Fruit fly (Drosophila melanogaster) whole organism, embryonic: ENCODE measurements around the gene CG6168.

Source experiments
- Abd-B ChIP-seq: fragments of 200-800 bp; sonication (Bioruptor generic); optimal IDR thresholded peaks from 2 replicates; lab custom pipeline; 2018; ENCODE audit warnings: missing biosample characterization, mild to moderate bottlenecking, missing genetic modification characterization, moderate library complexity
- Atf6 ChIP-seq: fragments of 200-800 bp; sonication (Bioruptor generic); IDR thresholded peaks from 2 replicates; pipeline ENCODE4 v1.3.6; 2022; ENCODE audit warnings: missing biosample characterization, missing genetic modification characterization
- Awh ChIP-seq: fragments of 200-800 bp; sonication (Bioruptor generic); IDR thresholded peaks from 2 replicates; pipeline ENCODE4, ENCODE4 v1.3.6; 2022; ENCODE audit warnings: missing biosample characterization, missing genetic modification characterization
- CG10366 ChIP-seq: fragments of 200-800 bp; sonication (Bioruptor generic); IDR thresholded peaks from 2 replicates; pipeline ENCODE4 v1.3.6; 2022; ENCODE audit warnings: missing biosample characterization, missing genetic modification characterization
- CG10979 ChIP-seq: fragments of 200-800 bp; sonication (Bioruptor generic); optimal IDR thresholded peaks from 2 replicates; lab custom pipeline; 2018; ENCODE audit warnings: missing biosample characterization, mild to moderate bottlenecking, missing genetic modification characterization, moderate library complexity
- CG11456 ChIP-seq: fragments of 200-800 bp; sonication (Bioruptor generic); IDR thresholded peaks from 3 replicates; pipeline ENCODE4 v1.3.6; 2022; ENCODE audit warnings: missing biosample characterization, missing genetic modification characterization
- CG11504 ChIP-seq: fragments of 200-800 bp; sonication (Bioruptor generic); optimal IDR thresholded peaks from 3 replicates; lab custom pipeline; 2019; ENCODE audit warnings: missing biosample characterization, mild to moderate bottlenecking, missing genetic modification characterization, moderate library complexity
- CG14014 ChIP-seq: fragments of 200-800 bp; sonication (Bioruptor generic); IDR thresholded peaks from 2 replicates; pipeline ENCODE4 v1.3.6; 2022; ENCODE audit warnings: missing biosample characterization, missing genetic modification characterization
- CG16779 ChIP-seq: fragments of 200-800 bp; sonication (Bioruptor generic); IDR thresholded peaks from 2 replicates; pipeline ENCODE4 v1.3.6; 2022; ENCODE audit warnings: missing biosample characterization, missing genetic modification characterization
- CG18262 ChIP-seq: fragments of 200-800 bp; optimal IDR thresholded peaks from 3 replicates; lab custom pipeline; 2019; ENCODE audit warnings: missing biosample characterization, mild to moderate bottlenecking, missing genetic modification characterization, moderate library complexity
- CG2120 ChIP-seq: fragments of 200-800 bp; sonication (Bioruptor generic); optimal IDR thresholded peaks from 3 replicates; lab custom pipeline; 2016; ENCODE audit warnings: missing biosample characterization, missing genetic modification characterization
- CG2199 ChIP-seq: fragments of 200-800 bp; sonication (Bioruptor generic); IDR thresholded peaks from 3 replicates; pipeline ENCODE4 v1.3.6; 2022; ENCODE audit warnings: missing biosample characterization, missing genetic modification characterization
- CG2678 ChIP-seq: fragments of 200-800 bp; sonication (Bioruptor generic); optimal IDR thresholded peaks from 3 replicates; lab custom pipeline; 2019; ENCODE audit warnings: missing biosample characterization, mild to moderate bottlenecking, missing genetic modification characterization, moderate library complexity
- CG32767 ChIP-seq: fragments of 200-800 bp; sonication (Bioruptor generic); IDR thresholded peaks from 2 replicates; pipeline ENCODE4 v1.3.6; 2022; ENCODE audit warnings: missing biosample characterization, missing genetic modification characterization
- CG32772 ChIP-seq: fragments of 200-800 bp; sonication (Bioruptor generic); IDR thresholded peaks from 2 replicates; pipeline ENCODE4 v1.3.6; 2022; ENCODE audit warnings: missing biosample characterization, missing genetic modification characterization
- CG3995 ChIP-seq: fragments of 200-800 bp; sonication (Bioruptor generic); optimal IDR thresholded peaks from 3 replicates; lab custom pipeline; 2016; ENCODE audit warnings: missing biosample characterization, missing genetic modification characterization
- CG4404 ChIP-seq: fragments of 200-800 bp; sonication (Bioruptor generic); IDR thresholded peaks from 2 replicates; pipeline ENCODE4 v1.3.6; 2022; ENCODE audit warnings: missing biosample characterization, missing genetic modification characterization
- CG5953 ChIP-seq: fragments of 200-800 bp; sonication (Bioruptor generic); IDR thresholded peaks from 2 replicates; pipeline ENCODE4 v1.3.6; 2022; ENCODE audit warnings: missing biosample characterization, missing genetic modification characterization
- CG8290 ChIP-seq, 3 experiments: fragments of 200-800 bp; sonication (Bioruptor generic); optimal IDR thresholded peaks; 2 replicates each; lab custom pipeline; 2016 to 2019; ENCODE audit warnings: missing biosample characterization in 3 of 3, missing genetic modification characterization in 3 of 3, mild to moderate bottlenecking in 2 of 3, moderate library complexity in 1 of 3
- CG8359 ChIP-seq: fragments of 200-800 bp; sonication (Bioruptor generic); optimal IDR thresholded peaks from 2 replicates; lab custom pipeline; 2017; ENCODE audit warnings: missing biosample characterization, mild to moderate bottlenecking, missing genetic modification characterization, borderline replicate concordance
- CG9609 ChIP-seq: fragments of 200-800 bp; sonication (Bioruptor generic); optimal IDR thresholded peaks from 3 replicates; lab custom pipeline; 2016; ENCODE audit warnings: missing biosample characterization, missing genetic modification characterization
- CG9727 ChIP-seq: fragments of 200-800 bp; sonication (Bioruptor generic); optimal IDR thresholded peaks from 3 replicates; lab custom pipeline; 2017; ENCODE audit warnings: missing biosample characterization, mild to moderate bottlenecking, missing genetic modification characterization
- CG9932 ChIP-seq: fragments of 200-800 bp; sonication (Bioruptor generic); IDR thresholded peaks from 2 replicates; pipeline ENCODE4 v1.3.6; 2022; ENCODE audit warnings: missing biosample characterization, missing genetic modification characterization
- Chrac-16 ChIP-seq: fragments of 200-800 bp; sonication (Bioruptor generic); optimal IDR thresholded peaks from 3 replicates; lab custom pipeline; 2016; ENCODE audit warnings: missing biosample characterization, missing genetic modification characterization
- D ChIP-seq, 2 experiments: fragments of 200-800 bp in 1 of 2; fragments of >200 bp in 1 of 2; sonication (Bioruptor generic) in 1 of 2; optimal IDR thresholded peaks; 2 replicates in 1 of 2; 3 replicates in 1 of 2; lab custom pipeline; 2017; ENCODE audit warnings: mild to moderate bottlenecking in 1 of 2, missing biosample characterization in 1 of 2, missing genetic modification characterization in 1 of 2, missing genetic modification reagents in 1 of 2
- Dbx ChIP-seq: fragments of 200-800 bp; sonication (Bioruptor generic); IDR thresholded peaks from 3 replicates; pipeline ENCODE4 v1.3.6; 2022; ENCODE audit warnings: missing biosample characterization, missing genetic modification characterization
- ERR ChIP-seq: fragments of 200-800 bp; sonication (Bioruptor generic); optimal IDR thresholded peaks from 2 replicates; lab custom pipeline; 2016; ENCODE audit warnings: missing biosample characterization, missing genetic modification characterization
- H2.0 ChIP-seq: fragments of 200-800 bp; sonication (Bioruptor generic); IDR thresholded peaks from 2 replicates; pipeline ENCODE4 v1.3.6; 2022; ENCODE audit warnings: missing biosample characterization, missing genetic modification characterization
- al ChIP-seq: fragments of 200-800 bp; sonication (Bioruptor generic); IDR thresholded peaks from 2 replicates; pipeline ENCODE4 v1.3.6; 2022; ENCODE audit warnings: missing biosample characterization, missing genetic modification characterization
- az2 ChIP-seq: fragments of 200-800 bp; sonication (Bioruptor generic); optimal IDR thresholded peaks from 3 replicates; lab custom pipeline; 2016; ENCODE audit warnings: missing biosample characterization, missing genetic modification characterization
- bab2 ChIP-seq: fragments of 200-800 bp; sonication (Bioruptor generic); optimal IDR thresholded peaks from 2 replicates; lab custom pipeline; 2016; ENCODE audit warnings: missing biosample characterization, missing genetic modification characterization
- chinmo ChIP-seq: fragments of 200-800 bp; sonication (Bioruptor generic); IDR thresholded peaks from 4 replicates; pipeline ENCODE4 v1.3.6; 2022; ENCODE audit warnings: missing biosample characterization, missing genetic modification characterization; ENCODE audit not compliant: partially characterized antibody
- crol ChIP-seq: fragments of 200-800 bp; sonication (Bioruptor generic); IDR thresholded peaks from 2 replicates; pipeline ENCODE4 v1.3.6; 2022; ENCODE audit warnings: missing biosample characterization, missing genetic modification characterization
- cwo ChIP-seq: fragments of 200-800 bp; sonication (Bioruptor generic); optimal IDR thresholded peaks from 3 replicates; lab custom pipeline; 2017; ENCODE audit warnings: missing biosample characterization, missing genetic modification characterization, mild to moderate bottlenecking, moderate library complexity, missing genetic modification reagents
- fd3F ChIP-seq: fragments of 200-800 bp; sonication (Bioruptor generic); optimal IDR thresholded peaks from 2 replicates; lab custom pipeline; 2018; ENCODE audit warnings: missing biosample characterization, mild to moderate bottlenecking, missing genetic modification characterization, moderate library complexity
- gsb-n ChIP-seq: fragments of 200-800 bp; sonication (Bioruptor generic); optimal IDR thresholded peaks from 3 replicates; lab custom pipeline; 2018; ENCODE audit warnings: missing biosample characterization, mild to moderate bottlenecking, missing genetic modification characterization
- klu ChIP-seq: fragments of 200-800 bp; sonication (Bioruptor generic); IDR thresholded peaks from 2 replicates; pipeline ENCODE4 v1.3.6; 2022; ENCODE audit warnings: missing biosample characterization, missing genetic modification characterization
- nerfin-2 ChIP-seq: fragments of 200-800 bp; sonication (Bioruptor generic); IDR thresholded peaks from 2 replicates; pipeline ENCODE4 v1.3.6; 2022; ENCODE audit warnings: missing biosample characterization, missing genetic modification characterization; ENCODE audit not compliant: partially characterized antibody
- psq ChIP-seq: fragments of 200-800 bp; sonication (Bioruptor generic); optimal IDR thresholded peaks from 2 replicates; lab custom pipeline; 2017; ENCODE audit warnings: missing biosample characterization, missing genetic modification characterization
- row ChIP-seq: fragments of 200-800 bp; sonication (Bioruptor generic); IDR thresholded peaks from 3 replicates; pipeline ENCODE4 v1.3.6; 2022; ENCODE audit warnings: missing biosample characterization, missing genetic modification characterization
- sisA ChIP-seq: fragments of 200-800 bp; sonication (Bioruptor generic); IDR thresholded peaks from 2 replicates; pipeline ENCODE4 v1.3.6; 2022; ENCODE audit warnings: missing biosample characterization, missing genetic modification characterization
- slou ChIP-seq: fragments of 200-800 bp; sonication (Bioruptor generic); optimal IDR thresholded peaks from 3 replicates; lab custom pipeline; 2016; ENCODE audit warnings: missing biosample characterization, missing genetic modification characterization
- sob ChIP-seq: fragments of 200-800 bp; sonication (Bioruptor generic); IDR thresholded peaks from 2 replicates; pipeline ENCODE4 v1.3.6; 2022; ENCODE audit warnings: missing biosample characterization, missing genetic modification characterization
- tap ChIP-seq: fragments of 200-800 bp; optimal IDR thresholded peaks from 3 replicates; lab custom pipeline; 2019; ENCODE audit warnings: missing biosample characterization, mild to moderate bottlenecking, missing genetic modification characterization, moderate library complexity
- tup ChIP-seq: fragments of 200-800 bp; sonication (Bioruptor generic); optimal IDR thresholded peaks from 2 replicates; lab custom pipeline; 2016; ENCODE audit warnings: missing biosample characterization, mild to moderate bottlenecking, missing genetic modification characterization, moderate library complexity
- tx ChIP-seq: fragments of 200-800 bp; sonication (Bioruptor generic); optimal IDR thresholded peaks from 2 replicates; lab custom pipeline; 2016; ENCODE audit warnings: missing biosample characterization, missing genetic modification characterization
- wdn ChIP-seq: fragments of 200-800 bp; sonication (Bioruptor generic); IDR thresholded peaks from 2 replicates; pipeline ENCODE4 v1.3.6; 2022; ENCODE audit warnings: missing biosample characterization, missing genetic modification characterization
- wek ChIP-seq: fragments of 200-800 bp; sonication (Bioruptor generic); optimal IDR thresholded peaks from 3 replicates; lab custom pipeline; 2018; ENCODE audit warnings: missing biosample characterization, mild to moderate bottlenecking, missing genetic modification characterization, moderate library complexity

The CG6168 gene

DNA sequence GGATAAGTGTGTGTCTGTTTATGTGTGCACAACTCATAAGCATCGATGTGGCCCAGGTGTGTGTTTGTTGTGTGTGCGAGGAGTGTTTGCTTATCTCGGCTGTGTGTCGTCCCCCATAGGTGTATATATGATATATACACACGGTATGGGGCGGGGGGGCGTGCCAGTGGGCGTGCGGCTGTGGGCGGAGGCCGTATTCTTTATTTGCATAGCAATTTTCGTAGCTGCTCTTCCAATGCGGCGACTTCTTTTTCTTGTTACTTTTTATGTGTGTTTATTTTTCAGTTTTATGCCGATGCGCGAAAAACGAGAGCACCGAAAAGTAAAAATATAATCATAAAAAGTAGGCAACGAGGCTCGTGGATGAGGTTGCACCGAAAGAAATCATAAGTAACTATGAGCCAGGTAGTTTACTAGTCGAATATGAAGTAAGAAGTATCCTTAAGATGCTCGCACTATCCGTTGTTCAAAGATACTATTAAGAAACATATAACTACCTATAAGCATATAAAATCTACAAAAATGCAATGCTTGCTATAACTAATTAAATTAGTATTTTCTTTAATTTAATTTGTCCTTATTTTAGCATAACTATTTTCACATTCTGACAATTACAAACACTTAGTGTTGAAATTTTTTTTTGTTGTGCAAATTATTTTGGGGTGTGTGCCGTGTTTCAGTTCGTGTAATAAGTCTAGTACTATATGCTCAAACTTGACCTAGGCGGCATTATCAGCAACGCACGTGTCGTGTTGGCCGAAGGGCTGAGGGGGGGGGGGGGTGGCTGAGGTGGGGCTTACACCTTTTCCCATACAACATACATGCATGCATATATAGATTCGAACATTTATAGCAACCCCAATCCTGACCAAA, 42.8 kb downstream of the CG6168 start (continued):
- TF ChIP-seq tap (no peak), wek (GFP tag; lab: Kevin White, UChicago) (no peak), Awh (GFP tag; lab: Robert Waterston, UW) (0 out of 2 replicates have a peak, but pooled peaks have one; percentile 19), cwo (GFP tag; lab: Kevin White, UChicago) (peak; percentile 80), CG11456 (GFP tag; lab: Robert Waterston, UW) (peak; percentile 71; the same call in 2 of the 3 replicates), fd3F (peak; percentile 13), tx (GFP tag; lab: Kevin White, UChicago) (no peak), CG2678 (tag; lab: Kevin White, UChicago) (peak; percentile 17), CG10366 (GFP tag; lab: Robert Waterston, UW) (peak; percentile 10; the same call in 1 of the 2 replicates), bab2 (no peak), CG2120 (GFP tag; lab: Kevin White, UChicago) (peak; percentile 34), slou (GFP tag; lab: Kevin White, UChicago) (no peak), klu (GFP tag; lab: Robert Waterston, UW) (no peak), CG2199 (GFP tag; lab: Robert Waterston, UW) (peak; percentile 45; the same call in 1 of the 3 replicates), chinmo (GFP tag; lab: Robert Waterston, UW) (no peak), CG32767 (0 out of 2 replicates have a peak, but pooled peaks have one; percentile 26), row (GFP tag; lab: Robert Waterston, UW) (peak; percentile 70), CG3995 (GFP tag; lab: Kevin White, UChicago) (no peak), ERR (GFP tag; lab: Kevin White, UChicago) (no peak), gsb-n (tag; lab: Kevin White, UChicago) (no peak), Dbx (GFP tag; lab: Robert Waterston, UW) (peak; percentile 30; the same call in 1 of the 3 replicates), crol (GFP tag; lab: Robert Waterston, UW) (peak; percentile 85), wdn (GFP tag; lab: Robert Waterston, UW) (peak; percentile 32; the same call in 1 of the 2 replicates), CG9727 (GFP tag; lab: Kevin White, UChicago) (peak; percentile 43), D (optimal IDR thresholded peaks at IDR 0.05; lab: Kevin White, UChicago) (no peak), D (GFP tag; optimal IDR thresholded peaks at IDR 0.05; lab: Kevin White, UChicago) (no peak), CG32772 (GFP tag; lab: Robert Waterston, UW) (no peak), CG11504 (tag; lab: Kevin White, UChicago) (peak; percentile 41), CG4404 (GFP tag; lab: Robert Waterston, UW) (no peak), CG10979 (tag; lab: Kevin White, UChicago) (peak; percentile 14), al (GFP tag; lab: Robert Waterston, UW) (peak; percentile 8; the same call in 1 of the 2 replicates), CG9609 (GFP tag; lab: Kevin White, UChicago) (no peak), Abd-B (peak; percentile 17), CG16779 (GFP tag; lab: Robert Waterston, UW) (no peak), CG18262 (tag; lab: Kevin White, UChicago) (peak; percentile 3), az2 (peak; percentile 30), Chrac-16 (GFP tag; lab: Kevin White, UChicago) (no peak), tup (GFP tag; lab: Kevin White, UChicago) (no peak), CG8359 (GFP tag; lab: Kevin White, UChicago) (no peak), CG14014 (GFP tag; lab: Robert Waterston, UW) (peak; percentile 36), nerfin-2 (no peak), sob (GFP tag; lab: Robert Waterston, UW) (peak; percentile 50), sisA (GFP tag; lab: Robert Waterston, UW) (no peak), Atf6 (peak; percentile 72), CG9932 (GFP tag; lab: Robert Waterston, UW) (peak; percentile 41), psq (no peak), H2.0 (peak; percentile 2), CG5953 (GFP tag; lab: Robert Waterston, UW) (peak; percentile 50; the same call in 1 of the 2 replicates), CG8290 (GFP tag; optimal IDR thresholded peaks at IDR 0.05; lab: Kevin White, UChicago) (no peak), CG8290 (tag; optimal IDR thresholded peaks at IDR 0.05; lab: Kevin White, UChicago) (peak in 1 of 2 experiments; percentile 37)
